Worm (Caenorhabditis elegans) whole organism, young adult: Measurements from ENCODE around the gene ZK1098.9.

ENCODE experiments used
- C17E4.6 ChIP-seq: fragments of 200-800 bp; sonication (Bioruptor generic); IDR thresholded peaks from 2 replicates; pipeline ENCODE4 v1.3.6; 2022; ENCODE audit warnings: missing genetic modification reagents, missing genetic modification characterization, missing compliant biosample characterization
- D2030.7 ChIP-seq: fragments of 200-800 bp; sonication (Bioruptor generic); IDR thresholded peaks from 2 replicates; pipeline ENCODE4 v1.3.6; 2022; ENCODE audit warnings: missing genetic modification reagents, missing genetic modification characterization, missing compliant biosample characterization
- F22D6.2 ChIP-seq: sonication (generic microtip); optimal IDR thresholded peaks from 2 replicates; lab custom pipeline; 2016; ENCODE audit warnings: mild to moderate bottlenecking, missing genetic modification characterization, missing compliant biosample characterization
- F57C9.4 ChIP-seq: sonication (generic microtip); optimal IDR thresholded peaks from 2 replicates; lab custom pipeline; 2017; ENCODE audit warnings: mild to moderate bottlenecking, missing genetic modification characterization, missing compliant biosample characterization
- K12H6.12 ChIP-seq: fragments of 200-800 bp; sonication (Bioruptor generic); optimal IDR thresholded peaks from 2 replicates; lab custom pipeline; 2018; ENCODE audit warnings: mild to moderate bottlenecking, missing genetic modification characterization, missing compliant biosample characterization
- T07F8.4 ChIP-seq: sonication (generic microtip); optimal IDR thresholded peaks from 2 replicates; lab custom pipeline; 2016; ENCODE audit warnings: mild to moderate bottlenecking, missing genetic modification characterization, moderate library complexity, missing compliant biosample characterization
- T26A5.8 ChIP-seq: sonication (generic microtip); optimal IDR thresholded peaks from 2 replicates; lab custom pipeline; 2016; ENCODE audit warnings: missing genetic modification characterization, missing compliant biosample characterization
- Y53F4B.3 ChIP-seq: fragments of 200-800 bp; sonication (Bioruptor generic); IDR thresholded peaks from 2 replicates; pipeline ENCODE4 v1.3.6; 2022; ENCODE audit warnings: missing genetic modification reagents, missing genetic modification characterization, missing compliant biosample characterization
- Y53G8AR.9 ChIP-seq: fragments of 200-800 bp; sonication (Bioruptor generic); conservative IDR thresholded peaks from 2 replicates; pipeline ENCODE4 v1.3.6; 2022; ENCODE audit warnings: missing genetic modification reagents, missing genetic modification characterization, missing compliant biosample characterization
- Y56A3A.18 ChIP-seq: fragments of 200-800 bp; sonication (Bioruptor generic); IDR thresholded peaks from 2 replicates; pipeline ENCODE4 v1.3.6; 2022; ENCODE audit warnings: missing genetic modification reagents, missing genetic modification characterization, missing compliant biosample characterization
- Y67H2A.10 ChIP-seq: fragments of 200-800 bp; sonication (Bioruptor generic); conservative IDR thresholded peaks from 2 replicates; pipeline ENCODE4 v1.3.6; 2022; ENCODE audit warnings: missing genetic modification reagents, missing genetic modification characterization, missing compliant biosample characterization
- Y95B8A.8 ChIP-seq: fragments of 200-800 bp; sonication (Bioruptor generic); IDR thresholded peaks from 2 replicates; pipeline ENCODE4 v1.3.6; 2022; ENCODE audit warnings: missing genetic modification reagents, missing genetic modification characterization, missing compliant biosample characterization
- aptf-3 ChIP-seq: fragments of 200-800 bp; sonication (Bioruptor generic); IDR thresholded peaks from 2 replicates; pipeline ENCODE4 v1.3.6; 2022; ENCODE audit warnings: missing genetic modification characterization, missing compliant biosample characterization
- athp-1 ChIP-seq: sonication (generic microtip); optimal IDR thresholded peaks from 2 replicates; lab custom pipeline; 2017; ENCODE audit warnings: mild to moderate bottlenecking, missing genetic modification characterization, missing compliant biosample characterization
- attf-5 ChIP-seq: fragments of 200-800 bp; sonication (Bioruptor generic); optimal IDR thresholded peaks from 2 replicates; lab custom pipeline; 2018; ENCODE audit warnings: mild to moderate bottlenecking, missing genetic modification characterization, missing compliant biosample characterization
- cebp-1 ChIP-seq, 2 experiments: fragments of 200-800 bp in 1 of 2; sonication (Bioruptor generic) in 1 of 2; sonication (generic microtip) in 1 of 2; IDR thresholded peaks in 1 of 2; optimal IDR thresholded peaks in 1 of 2; 2 replicates each; pipeline versions ENCODE4 v1.3.6 to Lab custom; 2017 to 2022; ENCODE audit warnings: missing compliant biosample characterization in 2 of 2, missing genetic modification characterization in 2 of 2, mild to moderate bottlenecking in 1 of 2, missing genetic modification reagents in 1 of 2, moderate library complexity in 1 of 2
- ceh-79 ChIP-seq: sonication (generic microtip); optimal IDR thresholded peaks from 2 replicates; lab custom pipeline; 2017; ENCODE audit warnings: mild to moderate bottlenecking, missing genetic modification characterization, missing compliant biosample characterization
- dpl-1 ChIP-seq: fragments of 150-350 bp; optimal IDR thresholded peaks from 2 replicates; lab custom pipeline; 2014; ENCODE audit warnings: missing biosample characterization, missing genetic modification reagents, missing genetic modification characterization
- efl-1 ChIP-seq: fragments of 150-350 bp; optimal IDR thresholded peaks from 2 replicates; lab custom pipeline; 2014; ENCODE audit warnings: missing biosample characterization, missing genetic modification reagents, missing genetic modification characterization
- egrh-3 ChIP-seq: fragments of 200-800 bp; sonication (Bioruptor generic); IDR thresholded peaks from 2 replicates; pipeline ENCODE4 v1.3.6; 2022; ENCODE audit warnings: missing genetic modification reagents, missing genetic modification characterization, missing compliant biosample characterization
- ets-4 ChIP-seq: fragments of 200-800 bp; sonication (Bioruptor generic); optimal IDR thresholded peaks from 2 replicates; lab custom pipeline; 2018; ENCODE audit warnings: mild to moderate bottlenecking, missing genetic modification characterization, missing compliant biosample characterization
- hlh-26 ChIP-seq: fragments of 200-800 bp; sonication (Bioruptor generic); conservative IDR thresholded peaks from 2 replicates; pipeline ENCODE4 v1.3.6; 2022; ENCODE audit warnings: missing genetic modification reagents, missing genetic modification characterization, missing compliant biosample characterization
- hmg-1.2 ChIP-seq: fragments of 200-800 bp; sonication (Bioruptor generic); IDR thresholded peaks from 2 replicates; pipeline ENCODE4 v1.3.6; 2022; ENCODE audit warnings: missing genetic modification reagents, missing genetic modification characterization, missing compliant biosample characterization
- hmg-20 ChIP-seq: fragments of 200-800 bp; sonication (Bioruptor generic); IDR thresholded peaks from 2 replicates; pipeline ENCODE4 v1.3.6; 2022; ENCODE audit warnings: missing genetic modification reagents, missing genetic modification characterization, missing compliant biosample characterization
- lin-35 ChIP-seq, 3 experiments: fragments of 150-350 bp in 2 of 3; sonication (generic microtip) in 1 of 3; optimal IDR thresholded peaks; 2 replicates each; lab custom pipeline; 2014 to 2018; ENCODE audit warnings: missing biosample characterization in 3 of 3, missing genetic modification characterization in 3 of 3, missing genetic modification reagents in 3 of 3
- lin-54 ChIP-seq: fragments of 200-800 bp; sonication (Bioruptor generic); optimal IDR thresholded peaks from 2 replicates; lab custom pipeline; 2018; ENCODE audit warnings: mild to moderate bottlenecking, missing genetic modification characterization, missing compliant biosample characterization
- lir-1 ChIP-seq: fragments of 200-800 bp; sonication (Bioruptor generic); conservative IDR thresholded peaks from 2 replicates; pipeline ENCODE4 v1.3.6; 2022; ENCODE audit warnings: missing genetic modification reagents, missing genetic modification characterization, missing compliant biosample characterization
- lsl-1 ChIP-seq: fragments of 200-800 bp; sonication (Bioruptor generic); optimal IDR thresholded peaks from 2 replicates; lab custom pipeline; 2018; ENCODE audit warnings: mild to moderate bottlenecking, missing genetic modification characterization, moderate library complexity, missing compliant biosample characterization
- madf-10 ChIP-seq: sonication (generic microtip); optimal IDR thresholded peaks from 2 replicates; lab custom pipeline; 2016; ENCODE audit warnings: mild to moderate bottlenecking, missing genetic modification characterization, missing compliant biosample characterization
- madf-6 ChIP-seq: fragments of 200-800 bp; sonication (Bioruptor generic); IDR thresholded peaks from 2 replicates; pipeline ENCODE4 v1.3.6; 2022; ENCODE audit warnings: missing genetic modification reagents, missing genetic modification characterization, missing compliant biosample characterization
- mcd-1 ChIP-seq: fragments of 200-800 bp; sonication (Bioruptor generic); IDR thresholded peaks from 2 replicates; pipeline ENCODE4 v1.3.6; 2022; ENCODE audit warnings: missing genetic modification reagents, missing genetic modification characterization, missing compliant biosample characterization
- mel-28 ChIP-seq: sonication (generic microtip); optimal IDR thresholded peaks from 2 replicates; lab custom pipeline; 2016; ENCODE audit warnings: borderline replicate concordance, mild to moderate bottlenecking, missing genetic modification characterization, missing compliant biosample characterization
- nfya-2 ChIP-seq: fragments of 200-800 bp; sonication (Bioruptor generic); IDR thresholded peaks from 2 replicates; pipeline ENCODE4 v1.3.6; 2022; ENCODE audit warnings: missing genetic modification reagents, missing genetic modification characterization, missing compliant biosample characterization
- nhr-27 ChIP-seq: fragments of 200-800 bp; sonication (Bioruptor generic); optimal IDR thresholded peaks from 2 replicates; lab custom pipeline; 2018; ENCODE audit warnings: mild to moderate bottlenecking, missing genetic modification characterization, moderate library complexity, missing compliant biosample characterization
- nhr-90 ChIP-seq: sonication (generic microtip); optimal IDR thresholded peaks from 2 replicates; lab custom pipeline; 2016; ENCODE audit warnings: missing genotype, mild to moderate bottlenecking, missing genetic modification characterization, missing compliant biosample characterization
- rcor-1 ChIP-seq: fragments of 200-800 bp; sonication (Bioruptor generic); IDR thresholded peaks from 2 replicates; pipeline ENCODE4 v1.3.6; 2022; ENCODE audit warnings: missing genetic modification reagents, missing genetic modification characterization, missing compliant biosample characterization
- repo-1 ChIP-seq: sonication (generic microtip); optimal IDR thresholded peaks from 2 replicates; lab custom pipeline; 2017; ENCODE audit warnings: mild to moderate bottlenecking, missing genetic modification characterization, missing compliant biosample characterization
- snpc-4 ChIP-seq, 5 experiments: fragments of 150-350 bp in 1 of 5; sonication (generic microtip) in 4 of 5; optimal IDR thresholded peaks; 2 replicates each; lab custom pipeline; 2014 to 2018; ENCODE audit warnings: missing genetic modification characterization in 5 of 5, missing biosample characterization in 3 of 5, antibody characterized with exemption in 2 of 5, mild to moderate bottlenecking in 2 of 5, missing compliant biosample characterization in 2 of 5, missing genotype in 2 of 5, moderate library complexity in 2 of 5, missing genetic modification reagents in 1 of 5
- unc-62 ChIP-seq: fragments of 150-350 bp; optimal IDR thresholded peaks from 2 replicates; lab custom pipeline; 2014; ENCODE audit warnings: missing biosample characterization, missing genetic modification reagents, missing genetic modification characterization
- zfh-2 ChIP-seq: fragments of 200-800 bp; sonication (Bioruptor generic); conservative IDR thresholded peaks from 2 replicates; pipeline ENCODE4 v1.3.6; 2022; ENCODE audit warnings: missing genetic modification reagents, missing genetic modification characterization, missing compliant biosample characterization
- ztf-26 ChIP-seq: sonication (generic microtip); optimal IDR thresholded peaks from 2 replicates; lab custom pipeline; 2017; ENCODE audit warnings: missing genetic modification characterization, missing compliant biosample characterization
- ztf-28 ChIP-seq: fragments of 200-800 bp; sonication (Bioruptor generic); IDR thresholded peaks from 2 replicates; pipeline ENCODE4 v1.3.6; 2022; ENCODE audit warnings: missing genetic modification reagents, missing genetic modification characterization, missing compliant biosample characterization

ZK1098.9 gene

DNA sequence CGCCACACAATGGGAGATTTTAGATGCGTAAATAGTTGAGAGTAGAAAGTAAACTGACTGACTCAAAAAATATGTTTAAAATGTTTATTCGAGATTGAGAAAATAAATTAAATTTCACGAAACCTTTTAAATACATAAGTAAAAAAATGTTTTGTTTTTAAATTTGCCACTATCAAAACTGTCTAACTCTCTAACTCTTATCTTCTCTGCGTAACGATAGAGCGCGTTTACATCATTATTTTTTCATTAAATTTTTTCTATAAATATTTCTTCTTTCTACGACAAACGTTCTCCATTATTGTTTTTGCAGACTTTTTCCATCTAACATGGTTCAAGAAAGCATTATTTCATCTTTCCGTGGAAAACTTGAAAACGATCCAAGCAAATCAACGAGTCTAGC is 1.4 kb upstream of the ZK1098.9 start, which contains the start of gene eif-2Balpha:
Gene eif-2Balpha, plus strand, starts transcription at position 304 of the 400 bp plus-strand sequence.
- no peak for TF ChIP-seq Y53F4B.3 (GFP tag; lab: Robert Waterston, UW)
- TF ChIP-seq F57C9.4 (tag; lab: Kevin White, UChicago): no peak
- TF ChIP-seq F22D6.2 (tag; lab: Kevin White, UChicago): no peak
- peak; percentile 51; the same call in 1 of the 2 replicates for TF ChIP-seq hmg-1.2 (GFP tag; lab: Robert Waterston, UW)
- TF ChIP-seq Y67H2A.10: no peak
- peak; percentile 31 for TF ChIP-seq lsl-1 (GFP tag; lab: Kevin White, UChicago)
- no peak for TF ChIP-seq T26A5.8 (tag; lab: Kevin White, UChicago)
- peak; percentile 44; the same call in 1 of the 2 replicates for TF ChIP-seq mcd-1 (GFP tag; lab: Robert Waterston, UW)
- peak; percentile 18 for TF ChIP-seq attf-5 (GFP tag; lab: Kevin White, UChicago)
- TF ChIP-seq aptf-3 (GFP tag; lab: Robert Waterston, UW): no peak

DNA sequence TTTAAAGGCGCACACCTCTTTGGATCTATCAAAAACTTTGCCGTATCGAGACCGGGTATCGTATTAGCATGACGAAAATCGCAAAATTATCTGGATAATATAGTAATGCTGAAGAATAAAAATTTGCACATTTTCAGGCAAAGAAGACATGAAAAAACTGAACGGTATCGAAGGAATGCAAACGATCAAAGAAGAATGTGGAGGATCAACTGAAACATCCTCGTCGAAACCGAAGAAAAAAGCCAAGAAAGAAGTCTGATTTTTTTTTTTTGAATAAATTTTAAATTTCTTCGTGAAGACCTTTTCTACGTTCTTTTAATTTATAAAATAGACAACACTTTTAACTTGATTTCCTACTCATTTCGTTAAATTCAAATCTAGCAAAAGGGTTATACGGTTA is 595 bp downstream of the ZK1098.9 start, which contains the start of gene ZK1098.12:
Gene ZK1098.12, plus strand, starts transcription at position 301 of the 400 bp plus-strand sequence.
- TF ChIP-seq ztf-28 (GFP tag; lab: Robert Waterston, UW): no peak
- TF ChIP-seq egrh-3 (GFP tag; lab: Robert Waterston, UW): no peak

DNA sequence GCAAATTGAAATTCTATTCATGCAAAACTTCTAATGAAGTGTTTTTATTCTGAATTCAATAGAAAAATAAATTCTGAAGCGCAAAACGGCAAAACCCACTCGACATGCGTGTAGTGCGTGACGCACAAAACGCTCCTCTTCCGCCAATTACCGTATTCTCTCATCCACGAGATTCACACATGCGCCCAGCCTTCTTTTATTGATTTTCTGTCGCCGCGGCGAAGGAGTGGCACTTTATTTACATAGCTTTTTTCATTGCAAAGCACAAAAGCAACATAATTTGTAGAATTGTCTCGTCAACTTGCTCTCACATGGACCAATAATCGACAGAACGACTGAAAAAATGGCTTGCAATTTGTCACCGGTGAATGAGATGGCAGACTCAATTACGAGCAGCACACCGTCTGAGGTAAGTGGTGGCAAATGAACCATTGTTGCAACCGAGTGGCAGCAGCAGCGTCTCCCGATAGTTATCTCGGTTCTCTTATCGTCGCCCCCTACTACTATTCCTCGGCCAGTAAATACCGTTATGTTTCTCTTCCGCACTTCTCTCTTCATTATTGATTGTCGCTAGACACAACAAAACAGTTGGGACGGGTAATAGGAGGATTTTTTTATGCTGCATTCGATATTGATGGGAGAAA is 1.9 kb downstream of the ZK1098.9 start, which contains the start of gene unc-16:
Gene unc-16, plus strand, starts transcription at position 243 of the 644 bp plus-strand sequence.
- TF ChIP-seq nfya-2: no peak
- peak; percentile 46 for TF ChIP-seq repo-1 (tag; lab: Kevin White, UChicago)
- TF ChIP-seq ceh-79 (tag; lab: Kevin White, UChicago): no peak
- 0 out of 2 replicates have a peak, but pooled peaks have one; percentile 36 for TF ChIP-seq C17E4.6 (GFP tag; lab: Robert Waterston, UW)
- TF ChIP-seq cebp-1 (GFP tag; IDR thresholded peaks at IDR 0.05; lab: Robert Waterston, UW): 0 out of 2 replicates have a peak, but pooled peaks have one; percentile 12
- peak; percentile 82 for TF ChIP-seq cebp-1 (tag; optimal IDR thresholded peaks at IDR 0.05; lab: Kevin White, UChicago)
- no peak for TF ChIP-seq hlh-26 (GFP tag; lab: Robert Waterston, UW)
- TF ChIP-seq F22D6.2 (tag; lab: Kevin White, UChicago): no peak
- peak; percentile 34 for TF ChIP-seq dpl-1 (GFP tag; lab: Kevin White, UChicago)
- TF ChIP-seq Y95B8A.8 (GFP tag; lab: Robert Waterston, UW): no peak
- no peak for TF ChIP-seq nhr-90 (tag; lab: Kevin White, UChicago)
- peak; percentile 89 for TF ChIP-seq mcd-1 (GFP tag; lab: Robert Waterston, UW)
- peak; percentile 19 for TF ChIP-seq efl-1
- peak; percentile 62 for TF ChIP-seq athp-1 (tag; lab: Kevin White, UChicago)
- TF ChIP-seq rcor-1 (GFP tag; lab: Robert Waterston, UW): peak; percentile 35; the same call in 1 of the 2 replicates
- TF ChIP-seq nhr-27 (tag; lab: Kevin White, UChicago): no peak
- peak in 1 of 3 experiments; percentile 82 for TF ChIP-seq lin-35 (GFP tag; optimal IDR thresholded peaks at IDR 0.05; lab: Kevin White, UChicago)
- TF ChIP-seq madf-6 (GFP tag; lab: Robert Waterston, UW): no peak; the same call in 1 of the 2 replicates
- TF ChIP-seq ztf-26 (tag; lab: Kevin White, UChicago): peak; percentile 47
- TF ChIP-seq hmg-20 (GFP tag; lab: Robert Waterston, UW): no peak
- TF ChIP-seq zfh-2 (GFP tag; lab: Robert Waterston, UW): peak; percentile 63; the same call in 1 of the 2 replicates
- no peak for TF ChIP-seq Y56A3A.18 (GFP tag; lab: Robert Waterston, UW)
- no peak for TF ChIP-seq mel-28
- 0 out of 2 replicates have a peak, but pooled peaks have one; percentile 17 for TF ChIP-seq Y53G8AR.9 (GFP tag; lab: Robert Waterston, UW)
- no peak for TF ChIP-seq lir-1
- TF ChIP-seq ets-4 (GFP tag; lab: Kevin White, UChicago): no peak
- peak; percentile 72 for TF ChIP-seq unc-62 (GFP tag; lab: Kevin White, UChicago)
- TF ChIP-seq D2030.7: no peak
- TF ChIP-seq snpc-4 (GFP tag; optimal IDR thresholded peaks at IDR 0.05; lab: Kevin White, UChicago): no peak
- TF ChIP-seq snpc-4 (tag; optimal IDR thresholded peaks at IDR 0.05; lab: Kevin White, UChicago): peak in 3 of 4 experiments; percentile 32 to 55 (median 52)
- TF ChIP-seq K12H6.12 (tag; lab: Kevin White, UChicago): peak; percentile 72
- peak; percentile 76 for TF ChIP-seq lsl-1 (GFP tag; lab: Kevin White, UChicago)
- TF ChIP-seq madf-10: peak; percentile 45
- TF ChIP-seq T07F8.4 (tag; lab: Kevin White, UChicago): no peak
- TF ChIP-seq lin-54 (GFP tag; lab: Kevin White, UChicago): peak; percentile 72
